Worm (Caenorhabditis elegans) whole organism, L3 larva: ENCODE results near the gene sra-27.

Experiments
- R02D3.7 ChIP-seq: fragments of 150-350 bp; optimal IDR thresholded peaks from 2 replicates; lab custom pipeline; 2014; ENCODE audit warnings: missing biosample characterization, missing genetic modification characterization
- ZK546.5 ChIP-seq: sonication (generic microtip); optimal IDR thresholded peaks from 2 replicates; lab custom pipeline; 2017; ENCODE audit warnings: missing biosample characterization, missing genetic modification characterization
- aly-2 ChIP-seq: fragments of 150-350 bp; optimal IDR thresholded peaks from 2 replicates; lab custom pipeline; 2014; ENCODE audit warnings: missing biosample characterization, missing genetic modification characterization
- ama-1 ChIP-seq: fragments of 150-350 bp; optimal IDR thresholded peaks from 2 replicates; lab custom pipeline; 2018
- ceh-16 ChIP-seq: sonication (generic microtip); optimal IDR thresholded peaks from 2 replicates; lab custom pipeline; 2017; ENCODE audit warnings: missing biosample characterization, missing genetic modification characterization
- ceh-28 ChIP-seq: fragments of 150-350 bp; optimal IDR thresholded peaks from 2 replicates; lab custom pipeline; 2014; ENCODE audit warnings: missing biosample characterization, missing genetic modification reagents, missing genetic modification characterization
- ceh-82 ChIP-seq: fragments of 150-350 bp; optimal IDR thresholded peaks from 2 replicates; lab custom pipeline; 2014; ENCODE audit warnings: missing biosample characterization, missing genetic modification characterization
- ceh-9 ChIP-seq: sonication (generic microtip); optimal IDR thresholded peaks from 2 replicates; lab custom pipeline; 2018; ENCODE audit warnings: missing biosample characterization, missing genetic modification characterization
- daf-12 ChIP-seq: fragments of 150-350 bp; optimal IDR thresholded peaks from 2 replicates; lab custom pipeline; 2014; ENCODE audit warnings: missing biosample characterization, missing genetic modification reagents, missing genetic modification characterization
- egl-27 ChIP-seq: sonication (generic microtip); optimal IDR thresholded peaks from 4 replicates; lab custom pipeline; 2017; ENCODE audit warnings: missing biosample characterization, missing genetic modification reagents, missing genetic modification characterization
- elt-1 ChIP-seq: fragments of 150-350 bp; optimal IDR thresholded peaks from 2 replicates; lab custom pipeline; 2014; ENCODE audit warnings: missing biosample characterization, missing genetic modification characterization
- elt-2 ChIP-seq: sonication (generic microtip); optimal IDR thresholded peaks from 2 replicates; lab custom pipeline; 2016; ENCODE audit warnings: missing genetic modification reagents, mild to moderate bottlenecking, missing genetic modification characterization, missing compliant biosample characterization
- elt-3 ChIP-seq, 3 experiments: fragments of 150-350 bp in 1 of 3; sonication (generic microtip) in 2 of 3; optimal IDR thresholded peaks; 2 replicates in 2 of 3; 4 replicates in 1 of 3; lab custom pipeline; 2014 to 2017; ENCODE audit warnings: missing biosample characterization in 3 of 3, missing genetic modification characterization in 3 of 3
- eor-1 ChIP-seq, 2 experiments: fragments of 150-350 bp; optimal IDR thresholded peaks; 2 replicates each; lab custom pipeline; 2014 to 2018; ENCODE audit warnings: missing biosample characterization in 2 of 2, missing genetic modification characterization in 2 of 2
- fkh-10 ChIP-seq: sonication (generic microtip); optimal IDR thresholded peaks from 2 replicates; lab custom pipeline; 2017; ENCODE audit warnings: missing biosample characterization, missing genetic modification reagents, missing genetic modification characterization
- fkh-2 ChIP-seq: fragments of 150-350 bp; optimal IDR thresholded peaks from 2 replicates; lab custom pipeline; 2014; ENCODE audit warnings: missing biosample characterization, missing genetic modification reagents, missing genetic modification characterization
- fos-1 ChIP-seq: fragments of 150-350 bp; optimal IDR thresholded peaks from 2 replicates; lab custom pipeline; 2014; ENCODE audit warnings: missing biosample characterization, missing genetic modification characterization
- hmg-11 ChIP-seq: sonication (generic microtip); optimal IDR thresholded peaks from 2 replicates; lab custom pipeline; 2016; ENCODE audit warnings: missing genetic modification characterization, missing compliant biosample characterization
- jun-1 ChIP-seq: fragments of 150-350 bp; optimal IDR thresholded peaks from 2 replicates; lab custom pipeline; 2014; ENCODE audit warnings: missing biosample characterization, missing genetic modification reagents, missing genetic modification characterization
- lin-15B ChIP-seq: fragments of 150-350 bp; optimal IDR thresholded peaks from 2 replicates; lab custom pipeline; 2014; ENCODE audit warnings: missing biosample characterization, missing genetic modification characterization
- lin-39 ChIP-seq: fragments of 150-350 bp; optimal IDR thresholded peaks from 2 replicates; lab custom pipeline; 2018; ENCODE audit warnings: missing biosample characterization, missing genetic modification reagents, missing genetic modification characterization
- lsy-12 ChIP-seq: sonication (generic microtip); optimal IDR thresholded peaks from 2 replicates; lab custom pipeline; 2016; ENCODE audit warnings: mild to moderate bottlenecking, missing genetic modification characterization, missing compliant biosample characterization
- mdl-1 ChIP-seq: fragments of 150-350 bp; optimal IDR thresholded peaks from 2 replicates; lab custom pipeline; 2014; ENCODE audit warnings: missing biosample characterization, missing genetic modification characterization
- mml-1 ChIP-seq: fragments of 150-350 bp; sonication (generic microtip); optimal IDR thresholded peaks from 3 replicates; lab custom pipeline; 2014; ENCODE audit warnings: missing biosample characterization, missing genetic modification characterization
- nfya-1 ChIP-seq: sonication (generic microtip); optimal IDR thresholded peaks from 2 replicates; lab custom pipeline; 2017; ENCODE audit warnings: missing genetic modification characterization, mild to moderate bottlenecking, missing compliant biosample characterization, antibody characterized with exemption, moderate library complexity; ENCODE audit not compliant: insufficient read depth
- nhr-11 ChIP-seq: fragments of 150-350 bp; optimal IDR thresholded peaks from 2 replicates; lab custom pipeline; 2014; ENCODE audit warnings: missing biosample characterization, missing genetic modification characterization
- nhr-12 ChIP-seq: fragments of 150-350 bp; optimal IDR thresholded peaks from 2 replicates; lab custom pipeline; 2014; ENCODE audit warnings: missing biosample characterization, missing genetic modification characterization
- nhr-237 ChIP-seq: fragments of 150-350 bp; optimal IDR thresholded peaks from 2 replicates; lab custom pipeline; 2014; ENCODE audit warnings: missing biosample characterization, missing genetic modification characterization
- nhr-25 ChIP-seq: sonication (generic microtip); optimal IDR thresholded peaks from 2 replicates; lab custom pipeline; 2017; ENCODE audit warnings: missing biosample characterization, missing genetic modification characterization
- nhr-28 ChIP-seq: fragments of 150-350 bp; optimal IDR thresholded peaks from 2 replicates; lab custom pipeline; 2014; ENCODE audit warnings: missing biosample characterization, missing genetic modification characterization
- nhr-43 ChIP-seq: sonication (generic microtip); optimal IDR thresholded peaks from 2 replicates; lab custom pipeline; 2016; ENCODE audit warnings: mild to moderate bottlenecking, missing genetic modification characterization, missing compliant biosample characterization; ENCODE audit not compliant: poor library complexity, severe bottlenecking
- nhr-67 ChIP-seq: fragments of 150-350 bp; optimal IDR thresholded peaks from 2 replicates; lab custom pipeline; 2014; ENCODE audit warnings: missing biosample characterization, missing genetic modification characterization
- nhr-77 ChIP-seq: fragments of 150-350 bp; optimal IDR thresholded peaks from 2 replicates; lab custom pipeline; 2014; ENCODE audit warnings: missing biosample characterization, missing genetic modification characterization
- pha-4 ChIP-seq: fragments of 150-350 bp; optimal IDR thresholded peaks from 2 replicates; lab custom pipeline; 2014; ENCODE audit warnings: missing biosample characterization, missing genetic modification reagents, missing genetic modification characterization
- pqm-1 ChIP-seq: fragments of 150-350 bp; optimal IDR thresholded peaks from 2 replicates; lab custom pipeline; 2017; ENCODE audit warnings: missing biosample characterization, missing genetic modification characterization, inconsistent platforms
- sea-2 ChIP-seq: fragments of 150-350 bp; sonication (generic microtip); optimal IDR thresholded peaks from 4 replicates; lab custom pipeline; 2014; ENCODE audit warnings: missing biosample characterization, missing genetic modification reagents, missing genetic modification characterization
- snpc-4 ChIP-seq: fragments of 150-350 bp; optimal IDR thresholded peaks from 2 replicates; lab custom pipeline; 2014; ENCODE audit warnings: missing biosample characterization, missing genetic modification characterization
- tbx-2 ChIP-seq: sonication (generic microtip); optimal IDR thresholded peaks from 2 replicates; lab custom pipeline; 2016; ENCODE audit warnings: mild to moderate bottlenecking, missing genetic modification characterization, missing compliant biosample characterization
- unc-39 ChIP-seq: sonication (generic microtip); optimal IDR thresholded peaks from 4 replicates; lab custom pipeline; 2017; ENCODE audit warnings: missing biosample characterization, missing genetic modification characterization
- unc-62 ChIP-seq: fragments of 150-350 bp; sonication (generic microtip); optimal IDR thresholded peaks from 4 replicates; lab custom pipeline; 2014; ENCODE audit warnings: missing biosample characterization, missing genetic modification reagents, missing genetic modification characterization
- zag-1 ChIP-seq: fragments of 150-350 bp; optimal IDR thresholded peaks from 2 replicates; lab custom pipeline; 2014; ENCODE audit warnings: missing biosample characterization, missing genetic modification characterization
- ztf-11 ChIP-seq: fragments of 150-350 bp; optimal IDR thresholded peaks from 2 replicates; lab custom pipeline; 2014; ENCODE audit warnings: missing biosample characterization, missing genetic modification characterization
- ztf-4 ChIP-seq: fragments of 150-350 bp; optimal IDR thresholded peaks from 2 replicates; lab custom pipeline; 2014; ENCODE audit warnings: missing biosample characterization, missing genetic modification characterization

sra-27 gene

ce11 chrII:6594151-6594550 is 25.3 kb downstream of the sra-27 start, which contains the start of gene aipr-1:
Gene aipr-1, minus strand, starts transcription at chrII:6594251.
- TF ChIP-seq nhr-28 (tag; lab: Kevin White, UChicago) = no peak
- no peak for TF ChIP-seq jun-1 (tag; lab: Kevin White, UChicago)
- TF ChIP-seq ceh-82 (tag; lab: Kevin White, UChicago) = no peak
- no peak for TF ChIP-seq tbx-2 (tag; lab: Kevin White, UChicago)
- no peak for TF ChIP-seq mdl-1 (tag; lab: Kevin White, UChicago)
- TF ChIP-seq nhr-77 (tag; lab: Kevin White, UChicago) = no peak
- TF ChIP-seq ztf-11 (tag; lab: Kevin White, UChicago) = no peak
- TF ChIP-seq sea-2 (GFP tag; lab: Kevin White, UChicago) = no peak
- no peak for TF ChIP-seq hmg-11
- no peak for TF ChIP-seq pha-4 (tag; lab: Kevin White, UChicago)
- no peak for TF ChIP-seq elt-1 (tag; lab: Kevin White, UChicago)
- TF ChIP-seq lin-39 (tag; lab: Kevin White, UChicago) = no peak
- TF ChIP-seq nhr-11 (tag; lab: Kevin White, UChicago) = no peak
- no peak for TF ChIP-seq fos-1 (tag; lab: Kevin White, UChicago)

- TF ChIP-seq nhr-12 (no peak), ama-1 (lab: Kevin White, UChicago) (no peak), fkh-2 (tag; lab: Kevin White, UChicago) (no peak), nhr-77 (tag; lab: Kevin White, UChicago) (no peak), nhr-25 (no peak), unc-62 (no peak), pqm-1 (no peak), fos-1 (tag; lab: Kevin White, UChicago) (no peak), daf-12 (no peak), aly-2 (tag; lab: Kevin White, UChicago) (no peak), lin-39 (tag; lab: Kevin White, UChicago) (no peak), R02D3.7 (tag; lab: Kevin White, UChicago) (no peak), ztf-4 (tag; lab: Kevin White, UChicago) (no peak), elt-3 (tag; optimal IDR thresholded peaks at IDR 0.05; lab: Kevin White, UChicago) (no peak), elt-2 (no peak), lin-15B (tag; lab: Kevin White, UChicago) (no peak)
- TF ChIP-seq, all 47 proteins: peak for 0
These were observed 28.7 kb downstream of the sra-27 start for ce11 chrII:6597507-6597906.

DNA sequence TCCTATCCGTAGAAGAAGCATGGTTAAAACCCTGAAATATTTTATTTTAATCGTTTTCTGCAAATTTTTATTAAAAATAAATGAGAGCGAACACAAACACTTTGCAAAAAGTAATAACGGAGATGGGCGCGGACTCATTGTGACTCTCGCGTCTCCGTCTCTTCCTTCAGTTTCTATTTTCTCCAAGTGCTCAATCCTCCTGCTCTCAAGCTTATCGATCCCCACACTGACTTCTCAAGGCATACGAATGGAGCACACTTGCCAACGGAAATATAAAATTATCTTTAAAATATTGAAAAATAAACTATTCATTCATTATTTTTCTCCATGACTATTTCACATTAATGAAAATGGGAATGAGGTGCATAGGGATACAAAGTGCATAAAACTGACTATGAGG is 29.2 kb downstream of the sra-27 start, which contains the start of gene dnj-8:
Gene dnj-8, minus strand, starts transcription at position 31 of the 400 bp plus-strand sequence.
- TF ChIP-seq snpc-4 = no peak
- peak; percentile 6 for TF ChIP-seq ama-1 (lab: Kevin White, UChicago)
- TF ChIP-seq egl-27 (tag; lab: Kevin White, UChicago) = no peak
- peak; percentile 25 for TF ChIP-seq pha-4 (tag; lab: Kevin White, UChicago)
- no peak for TF ChIP-seq tbx-2 (tag; lab: Kevin White, UChicago)
- no peak for TF ChIP-seq nhr-28 (tag; lab: Kevin White, UChicago)
- peak; percentile 66 for TF ChIP-seq lin-39 (tag; lab: Kevin White, UChicago)
- TF ChIP-seq pqm-1 = no peak
- no peak for TF ChIP-seq mml-1
- TF ChIP-seq nfya-1 (tag; lab: Kevin White, UChicago) = peak; percentile 60
- no peak for TF ChIP-seq jun-1 (tag; lab: Kevin White, UChicago)
- peak; percentile 23 for TF ChIP-seq lin-15B (tag; lab: Kevin White, UChicago)

- TF ChIP-seq tbx-2 (tag; lab: Kevin White, UChicago) (no peak), ceh-9 (no peak), nhr-43 (tag; lab: Kevin White, UChicago) (no peak), nhr-67 (tag; lab: Kevin White, UChicago) (no peak), ztf-4 (tag; lab: Kevin White, UChicago) (no peak), pha-4 (tag; lab: Kevin White, UChicago) (no peak), lin-39 (tag; lab: Kevin White, UChicago) (peak; percentile 24), jun-1 (tag; lab: Kevin White, UChicago) (no peak), hmg-11 (peak; percentile 80), elt-1 (tag; lab: Kevin White, UChicago) (no peak), nhr-11 (tag; lab: Kevin White, UChicago) (no peak), elt-2 (peak; percentile 19), fkh-10 (GFP tag; lab: Kevin White, UChicago) (no peak), eor-1 (tag; optimal IDR thresholded peaks at IDR 0.05; lab: Kevin White, UChicago) (no peak), pqm-1 (no peak), mml-1 (no peak), ceh-28 (tag; lab: Kevin White, UChicago) (no peak), snpc-4 (no peak), daf-12 (no peak), mdl-1 (tag; lab: Kevin White, UChicago) (no peak), ztf-11 (tag; lab: Kevin White, UChicago) (no peak), ceh-16 (tag; lab: Kevin White, UChicago) (no peak), unc-39 (no peak), zag-1 (tag; lab: Kevin White, UChicago) (no peak), elt-3 (tag; optimal IDR thresholded peaks at IDR 0.05; lab: Kevin White, UChicago) (no peak), nhr-237 (tag; lab: Kevin White, UChicago) (no peak), ZK546.5 (tag; lab: Kevin White, UChicago) (no peak), egl-27 (tag; lab: Kevin White, UChicago) (no peak), fkh-2 (tag; lab: Kevin White, UChicago) (no peak), nhr-12 (no peak), nfya-1 (tag; lab: Kevin White, UChicago) (peak; percentile 54), nhr-28 (tag; lab: Kevin White, UChicago) (no peak), lsy-12 (tag; lab: Kevin White, UChicago) (peak; percentile 33), fos-1 (tag; lab: Kevin White, UChicago) (no peak), nhr-77 (tag; lab: Kevin White, UChicago) (no peak)
These were observed 32.2 kb downstream of the sra-27 start, which contains the start of gene vps-33.2 for ce11 chrII:6600973-6601372. Gene vps-33.2, plus strand, starts transcription at chrII:6601216.
